Comparison of ENCODE assay signal across 4 worm cellular contexts in the genomic region with DNA sequence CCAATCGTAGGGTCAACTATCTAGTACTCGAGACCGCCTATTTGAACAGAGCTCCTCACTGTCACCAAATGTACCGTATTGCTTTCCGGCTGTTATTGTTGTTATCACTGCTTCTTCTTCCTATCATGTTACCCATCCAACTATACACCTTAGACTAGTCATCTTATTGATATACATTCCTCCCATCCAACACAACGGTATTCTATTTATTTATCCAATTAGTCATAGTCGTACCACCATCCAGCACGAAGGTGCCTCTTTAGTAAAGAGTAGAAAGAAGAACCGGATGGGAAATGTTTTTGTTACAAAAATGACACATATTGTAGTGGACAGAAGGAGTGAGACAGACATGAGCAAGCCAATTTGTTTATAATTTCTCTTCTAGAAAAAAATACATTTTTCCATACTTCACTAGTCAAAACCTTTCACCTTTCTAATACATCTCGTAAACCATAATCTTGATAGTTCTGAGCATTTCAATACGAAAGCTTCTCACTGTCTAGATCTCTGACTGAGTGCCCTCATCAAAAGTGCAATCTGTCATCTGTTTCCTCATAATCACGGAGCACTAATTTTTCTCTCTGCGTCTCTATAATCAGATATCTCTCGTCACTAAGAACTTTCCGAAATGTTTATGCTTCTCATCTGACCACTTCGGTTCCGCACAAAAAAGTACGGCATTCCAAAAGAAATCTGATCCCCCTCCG.
TF ChIP-seq lines count a peak whose summit lies in the region.

No protein-coding gene starts in this region.

TF ChIP-seq in whole organism, L3 larva, 47 proteins besides CTCF, POLR2A, EP300 and RAD21:
- TF ChIP-seq mdl-1 (tag; optimal IDR thresholded peaks at IDR 0.05; lab: Kevin White, UChicago) (no peak), pha-4 (tag; optimal IDR thresholded peaks at IDR 0.05; lab: Kevin White, UChicago) (peak; percentile 35)
TF ChIP-seq in whole organism, L3 larva: peak in this region for 1.

TF ChIP-seq in whole organism, L4 larva, 104 proteins besides CTCF, POLR2A, EP300 and RAD21 (continues in another document):
- TF ChIP-seq dve-1 (tag; optimal IDR thresholded peaks at IDR 0.05; lab: Kevin White, UChicago; ENCODE audit: insufficient read depth) (peak; percentile 16), nhr-11 (tag; optimal IDR thresholded peaks at IDR 0.05; lab: Kevin White, UChicago) (no peak), ceh-20 (GFP tag; IDR thresholded peaks at IDR 0.05; lab: Robert Waterston, UW) (no peak), nhr-6 (tag; optimal IDR thresholded peaks at IDR 0.05; lab: Kevin White, UChicago) (peak; percentile 70), lin-39 (tag; optimal IDR thresholded peaks at IDR 0.05; lab: Kevin White, UChicago) (no peak), cey-2 (tag; optimal IDR thresholded peaks at IDR 0.05; lab: Kevin White, UChicago; ENCODE audit: borderline replicate concordance, insufficient read depth) (no peak), dpl-1 (GFP tag; optimal IDR thresholded peaks at IDR 0.05; lab: Kevin White, UChicago) (no peak), mes-2 (tag; optimal IDR thresholded peaks at IDR 0.05; lab: Kevin White, UChicago; ENCODE audit: poor library complexity, severe bottlenecking) (peak; percentile 20), ceh-44 (GFP tag; IDR thresholded peaks at IDR 0.05; lab: Robert Waterston, UW) (no peak), lin-13 (GFP tag; optimal IDR thresholded peaks at IDR 0.05; lab: Kevin White, UChicago) (no peak), gei-8 (GFP tag; optimal IDR thresholded peaks at IDR 0.05; lab: Kevin White, UChicago) (no peak), unc-62 (GFP tag; optimal IDR thresholded peaks at IDR 0.05 in 1 of 2; lab: Kevin White, UChicago) (peak in 1 of 2 experiments; percentile 37), unc-62 (tag; optimal IDR thresholded peaks at IDR 0.05; lab: Kevin White, UChicago) (no peak), zip-11 (GFP tag; IDR thresholded peaks at IDR 0.05; lab: Robert Waterston, UW) (no peak), set-16 (GFP tag; IDR thresholded peaks at IDR 0.05; lab: Robert Waterston, UW) (no peak), vab-7 (GFP tag; IDR thresholded peaks at IDR 0.05; lab: Robert Waterston, UW) (no peak), spr-3 (GFP tag; optimal IDR thresholded peaks at IDR 0.05; lab: Kevin White, UChicago) (no peak), nhr-77 (tag; optimal IDR thresholded peaks at IDR 0.05; lab: Kevin White, UChicago) (no peak), hmg-1.1 (GFP tag; IDR thresholded peaks at IDR 0.05; lab: Robert Waterston, UW) (no peak), sdz-12 (GFP tag; optimal IDR thresholded peaks at IDR 0.05; lab: Kevin White, UChicago) (no peak), ceh-32 (tag; optimal IDR thresholded peaks at IDR 0.05; lab: Kevin White, UChicago; ENCODE audit: poor library complexity) (no peak), F49E8.2 (tag; optimal IDR thresholded peaks at IDR 0.05; lab: Kevin White, UChicago; ENCODE audit: borderline replicate concordance) (no peak), nhr-102 (tag; optimal IDR thresholded peaks at IDR 0.05; lab: Kevin White, UChicago) (no peak), dmd-9 (GFP tag; IDR thresholded peaks at IDR 0.05; lab: Robert Waterston, UW) (no peak), tag-97 (GFP tag; IDR thresholded peaks at IDR 0.05; lab: Robert Waterston, UW) (no peak), nhr-41 (GFP tag; IDR thresholded peaks at IDR 0.05; lab: Robert Waterston, UW) (no peak), lir-3 (tag; optimal IDR thresholded peaks at IDR 0.05; lab: Kevin White, UChicago) (no peak)

TF ChIP-seq in whole organism, late embryonic, 69 proteins besides CTCF, POLR2A, EP300 and RAD21:
- TF ChIP-seq zip-5 (tag; optimal IDR thresholded peaks at IDR 0.05; lab: Kevin White, UChicago) (no peak), odd-2 (tag; optimal IDR thresholded peaks at IDR 0.05; lab: Kevin White, UChicago) (peak; percentile 3), unc-55 (GFP tag; optimal IDR thresholded peaks at IDR 0.05; lab: Kevin White, UChicago) (peak; percentile 69), hlh-15 (tag; optimal IDR thresholded peaks at IDR 0.05; lab: Kevin White, UChicago) (no peak)

TF ChIP-seq in whole organism, mixed stage, embryonic, 35 proteins besides CTCF, POLR2A, EP300 and RAD21:
- TF ChIP-seq elt-3 (tag; optimal IDR thresholded peaks at IDR 0.05; lab: Kevin White, UChicago) (no peak), pha-4 (tag; optimal IDR thresholded peaks at IDR 0.05; lab: Kevin White, UChicago) (peak; percentile 35), sem-2 (GFP tag; optimal IDR thresholded peaks at IDR 0.05; lab: Kevin White, UChicago) (no peak), ces-1 (GFP tag; optimal IDR thresholded peaks at IDR 0.05; lab: Kevin White, UChicago) (peak; percentile 7), ztf-11 (tag; optimal IDR thresholded peaks at IDR 0.05; lab: Kevin White, UChicago) (peak; percentile 7), lsy-2 (tag; optimal IDR thresholded peaks at IDR 0.05; lab: Kevin White, UChicago) (peak; percentile 29)
